Fruit fly (Drosophila melanogaster) whole organism: ENCODE measurements around the gene CG15337.

ENCODE experiments used
- CG8478 ChIP-seq: fragments of >200 bp; optimal IDR thresholded peaks from 2 replicates; lab custom pipeline; 2018; ENCODE audit warnings: inconsistent platforms
- Dll ChIP-seq: fragments of >200 bp; optimal IDR thresholded peaks from 2 replicates; lab custom pipeline; 2017
- EcR ChIP-seq, 2 experiments: fragments of >200 bp; optimal IDR thresholded peaks; 2 replicates each; lab custom pipeline; 2017; ENCODE audit warnings: missing biosample characterization in 2 of 2, missing genetic modification characterization in 2 of 2, missing genetic modification reagents in 2 of 2
- pan ChIP-seq: fragments of >200 bp; optimal IDR thresholded peaks from 2 replicates; lab custom pipeline; 2017
- psq ChIP-seq: fragments of >200 bp; optimal IDR thresholded peaks from 2 replicates; lab custom pipeline; 2017
- usp ChIP-seq: fragments of >200 bp; optimal IDR thresholded peaks from 2 replicates; lab custom pipeline; 2017; ENCODE audit warnings: missing biosample characterization, missing genetic modification characterization, mixed read lengths

CG15337 gene

dm6 chrX:8159754-8160153 is at the start of gene CG15337:
Gene CG15337 (plus strand): TSS chrX:8160054.
- TF ChIP-seq Dll = no peak
- TF ChIP-seq usp (GFP tag; lab: Kevin White, UChicago) = no peak
- TF ChIP-seq EcR (GFP tag; optimal IDR thresholded peaks at IDR 0.05; lab: Kevin White, UChicago) = no peak
- TF ChIP-seq CG8478 (lab: Kevin White, UChicago) = no peak
- no peak for TF ChIP-seq psq (lab: Kevin White, UChicago)
- no peak for TF ChIP-seq pan (lab: Kevin White, UChicago)

DNA sequence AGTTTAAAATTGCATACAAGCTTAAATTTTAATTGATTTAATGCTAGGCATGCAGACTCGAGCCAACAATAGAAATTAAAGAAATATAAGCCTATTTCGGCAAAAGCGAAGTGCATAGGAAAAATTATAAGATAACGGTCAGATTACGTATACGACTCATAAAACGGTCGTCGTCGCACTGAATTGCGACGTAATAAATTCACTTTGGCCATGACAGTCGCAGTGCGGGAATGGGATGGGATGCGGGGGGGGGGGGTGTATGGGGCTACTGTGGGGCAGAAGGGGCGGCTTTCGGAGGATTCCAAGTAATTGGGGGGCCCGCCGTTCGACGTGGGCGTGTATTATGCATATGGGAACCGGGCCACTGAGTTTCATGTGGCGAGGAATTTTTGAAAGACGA is 48.9 kb upstream of the CG15337 start:
- no peak for TF ChIP-seq psq (lab: Kevin White, UChicago)
- no peak for TF ChIP-seq usp (GFP tag; lab: Kevin White, UChicago)
- no peak for TF ChIP-seq Dll

dm6 chrX:8112715-8113114 is 47.1 kb upstream of the CG15337 start:
- TF ChIP-seq CG8478 (lab: Kevin White, UChicago) = no peak
- TF ChIP-seq EcR (GFP tag; optimal IDR thresholded peaks at IDR 0.05; lab: Kevin White, UChicago) = no peak

DNA sequence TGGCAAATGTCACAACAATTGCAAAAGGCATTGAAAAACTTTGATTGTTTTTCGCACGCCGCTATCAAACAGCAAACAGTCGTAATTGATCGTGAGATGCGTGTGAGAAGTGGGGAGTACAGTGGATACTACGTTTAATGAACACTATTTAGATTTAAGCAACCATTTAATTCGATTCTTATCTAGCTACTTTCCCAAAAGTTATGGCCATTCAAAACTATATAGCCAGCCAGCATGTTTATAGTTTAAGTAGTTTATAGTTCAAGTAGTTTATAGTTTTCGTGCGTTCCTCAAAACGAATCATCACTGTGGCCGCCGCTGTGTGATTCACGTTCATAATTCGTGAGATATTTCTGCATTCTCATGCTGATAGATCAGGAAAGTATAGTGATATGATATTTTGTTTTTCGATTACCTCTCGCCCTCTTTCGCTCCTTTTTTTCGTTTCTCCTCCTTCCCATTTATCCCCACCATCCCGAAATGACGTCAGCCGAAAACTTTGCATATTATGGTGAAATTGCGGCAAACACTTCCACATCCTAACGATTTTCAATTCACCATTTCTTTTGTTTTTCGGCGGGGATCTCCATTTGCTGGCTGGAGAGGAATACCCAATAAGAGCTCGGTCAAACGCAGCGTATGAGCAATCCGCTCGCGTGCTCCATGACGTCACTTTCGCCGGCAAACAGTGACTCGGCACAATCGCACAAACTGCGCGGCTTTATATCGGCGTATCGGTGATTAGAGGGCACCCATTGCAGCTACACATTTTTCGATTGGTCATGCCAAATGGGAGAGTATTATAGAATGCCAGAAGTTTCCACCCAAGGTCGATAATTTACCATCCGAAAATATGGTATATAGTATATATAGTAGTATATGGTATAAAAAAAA is 46.2 kb upstream of the CG15337 start:
- no peak for TF ChIP-seq usp (GFP tag; lab: Kevin White, UChicago)

- TF ChIP-seq pan (lab: Kevin White, UChicago) (no peak), psq (lab: Kevin White, UChicago) (no peak), EcR (GFP tag; optimal IDR thresholded peaks at IDR 0.05; lab: Kevin White, UChicago) (no peak), Dll (no peak), CG8478 (lab: Kevin White, UChicago) (no peak), usp (GFP tag; lab: Kevin White, UChicago) (no peak)
These were observed 45.1 kb upstream of the CG15337 start for dm6 chrX:8114476-8115342.

DNA sequence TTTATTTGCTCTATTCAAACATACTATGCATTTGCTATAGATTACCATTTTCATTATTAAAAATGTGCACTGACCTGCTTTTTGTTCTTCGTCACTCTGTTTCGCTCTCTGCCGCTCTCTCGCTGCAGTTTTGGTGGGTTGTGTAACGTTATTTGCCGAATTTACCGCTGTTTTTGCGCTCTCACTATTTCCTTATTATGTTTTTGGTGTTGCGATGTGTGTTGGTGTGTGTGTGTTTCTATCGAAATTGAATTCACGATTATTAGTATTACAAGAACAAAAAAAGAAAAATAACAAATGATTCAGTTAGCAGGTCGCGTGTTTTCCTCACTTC is 44.5 kb upstream of the CG15337 start:
- no peak for TF ChIP-seq CG8478 (lab: Kevin White, UChicago)
- TF ChIP-seq pan (lab: Kevin White, UChicago) = no peak
- TF ChIP-seq Dll = no peak
- no peak for TF ChIP-seq usp (GFP tag; lab: Kevin White, UChicago)
- TF ChIP-seq psq (lab: Kevin White, UChicago) = no peak
- no peak for TF ChIP-seq EcR (GFP tag; optimal IDR thresholded peaks at IDR 0.05; lab: Kevin White, UChicago)

dm6 chrX:8115717-8116311 is 44.0 kb upstream of the CG15337 start, which contains the start of gene Gclc:
Gene Gclc (minus strand): TSS chrX:8116147.
- TF ChIP-seq EcR (GFP tag; optimal IDR thresholded peaks at IDR 0.05; lab: Kevin White, UChicago) (no peak), psq (lab: Kevin White, UChicago) (no peak), CG8478 (lab: Kevin White, UChicago) (no peak), Dll (no peak), pan (lab: Kevin White, UChicago) (no peak), usp (GFP tag; lab: Kevin White, UChicago) (no peak)

dm6 chrX:8116813-8117212 is 43.0 kb upstream of the CG15337 start, which contains the start of gene CG1575:
Gene CG1575 (plus strand): TSS chrX:8117012.
- TF ChIP-seq Dll (no peak), CG8478 (lab: Kevin White, UChicago) (no peak), EcR (GFP tag; optimal IDR thresholded peaks at IDR 0.05; lab: Kevin White, UChicago) (no peak), pan (lab: Kevin White, UChicago) (no peak), usp (GFP tag; lab: Kevin White, UChicago) (no peak), psq (lab: Kevin White, UChicago) (no peak)

dm6 chrX:8120939-8121338 is 38.9 kb upstream of the CG15337 start, which contains the start of gene CG2260:
Gene CG2260 (minus strand): TSS chrX:8121147.
- TF ChIP-seq usp (GFP tag; lab: Kevin White, UChicago) = no peak
- TF ChIP-seq EcR (GFP tag; optimal IDR thresholded peaks at IDR 0.05; lab: Kevin White, UChicago) = no peak
- TF ChIP-seq CG8478 (lab: Kevin White, UChicago) = no peak

- TF ChIP-seq Dll (no peak), CG8478 (lab: Kevin White, UChicago) (no peak), psq (lab: Kevin White, UChicago) (no peak), pan (lab: Kevin White, UChicago) (no peak), EcR (GFP tag; optimal IDR thresholded peaks at IDR 0.05; lab: Kevin White, UChicago) (no peak), usp (GFP tag; lab: Kevin White, UChicago) (no peak)
These were observed 37.0 kb upstream of the CG15337 start for dm6 chrX:8122834-8123233.

- TF ChIP-seq usp (GFP tag; lab: Kevin White, UChicago) = no peak
- TF ChIP-seq pan (lab: Kevin White, UChicago) = no peak
- no peak for TF ChIP-seq EcR (GFP tag; optimal IDR thresholded peaks at IDR 0.05; lab: Kevin White, UChicago)
- TF ChIP-seq Dll = no peak
- no peak for TF ChIP-seq psq (lab: Kevin White, UChicago)
These were observed 34.6 kb upstream of the CG15337 start for dm6 chrX:8125224-8125649.
